Worm (Caenorhabditis elegans) whole organism, early embryonic: Measurements from ENCODE around the gene Y79H2A.3.

Experiments
- B0310.2 ChIP-seq: sonication (generic microtip); optimal IDR thresholded peaks from 2 replicates; lab custom pipeline; 2016; ENCODE audit warnings: mild to moderate bottlenecking, missing genetic modification characterization, missing compliant biosample characterization
- F13C5.2 ChIP-seq: sonication (generic microtip); optimal IDR thresholded peaks from 2 replicates; lab custom pipeline; 2017; ENCODE audit warnings: mild to moderate bottlenecking, missing genetic modification characterization, inconsistent platforms, missing compliant biosample characterization
- ama-1 ChIP-seq: fragments of 150-350 bp; optimal IDR thresholded peaks from 2 replicates; lab custom pipeline; 2014
- ceh-13 ChIP-seq: fragments of 200-800 bp; sonication (Bioruptor generic); optimal IDR thresholded peaks from 2 replicates; lab custom pipeline; 2018; ENCODE audit warnings: mild to moderate bottlenecking, missing genetic modification characterization, missing compliant biosample characterization
- ceh-36 ChIP-seq: sonication (generic microtip); optimal IDR thresholded peaks from 2 replicates; lab custom pipeline; 2016; ENCODE audit warnings: missing genetic modification characterization, inconsistent platforms, missing compliant biosample characterization
- ets-7 ChIP-seq: sonication (generic microtip); optimal IDR thresholded peaks from 2 replicates; lab custom pipeline; 2016; ENCODE audit warnings: missing genotype, missing genetic modification characterization, missing compliant biosample characterization
- flt-1 ChIP-seq: fragments of 200-800 bp; sonication (Bioruptor generic); IDR thresholded peaks from 2 replicates; pipeline ENCODE4 v1.3.6; 2022; ENCODE audit warnings: missing genetic modification characterization, missing compliant biosample characterization
- hnd-1 ChIP-seq: sonication (generic microtip); optimal IDR thresholded peaks from 2 replicates; lab custom pipeline; 2016; ENCODE audit warnings: missing genetic modification characterization, missing compliant biosample characterization
- pes-1 ChIP-seq: fragments of 200-800 bp; sonication (Bioruptor generic); IDR thresholded peaks from 2 replicates; pipeline ENCODE4 v1.3.6; 2022; ENCODE audit warnings: missing genetic modification reagents, missing genetic modification characterization, missing compliant biosample characterization
- sea-1 ChIP-seq: fragments of 200-800 bp; sonication (Bioruptor generic); conservative IDR thresholded peaks from 2 replicates; pipeline ENCODE4 v1.3.6; 2022; ENCODE audit warnings: missing genetic modification characterization, missing compliant biosample characterization
- tbx-11 ChIP-seq: fragments of 200-800 bp; sonication (Bioruptor generic); IDR thresholded peaks from 2 replicates; pipeline ENCODE4 v1.3.6; 2022; ENCODE audit warnings: missing genetic modification characterization, missing compliant biosample characterization
- tbx-37 ChIP-seq: fragments of 200-800 bp; sonication (Bioruptor generic); conservative IDR thresholded peaks from 2 replicates; pipeline ENCODE4 v1.3.6; 2022; ENCODE audit warnings: missing genetic modification reagents, missing genetic modification characterization, missing compliant biosample characterization

ce11 chrIII:12002850-12003249 lies 49.3 kb downstream of the Y79H2A.3 start, which contains the start of gene Y56A3A.33:
- TF ChIP-seq tbx-37, result no peak
- no peak for TF ChIP-seq hnd-1
- TF ChIP-seq ama-1 (lab: Kevin White, UChicago), result no peak
- TF ChIP-seq ets-7 (tag; lab: Kevin White, UChicago), result no peak
- no peak for TF ChIP-seq F13C5.2 (tag; lab: Kevin White, UChicago)
- TF ChIP-seq tbx-11 (GFP tag; lab: Robert Waterston, UW), result no peak
- TF ChIP-seq ceh-36 (tag; lab: Kevin White, UChicago), result no peak
- TF ChIP-seq pes-1, result no peak
- TF ChIP-seq flt-1, result no peak
- TF ChIP-seq B0310.2 (tag; lab: Kevin White, UChicago), result no peak
- no peak for TF ChIP-seq sea-1 (GFP tag; lab: Robert Waterston, UW)
- TF ChIP-seq ceh-13, result no peak
